Fruit fly (Drosophila melanogaster) whole organism, wandering third instar larva: Measurements from ENCODE around the gene Sodh2.

Experiments
- Abd-B ChIP-seq: fragments of >200 bp; optimal IDR thresholded peaks from 2 replicates; lab custom pipeline; 2017; ENCODE audit warnings: missing biosample characterization, missing genetic modification characterization
- CG32264 ChIP-seq: fragments of 200-800 bp; sonication (Bioruptor generic); optimal IDR thresholded peaks from 2 replicates; lab custom pipeline; 2016; ENCODE audit warnings: missing biosample characterization, missing genetic modification characterization
- CG9705 ChIP-seq: fragments of 200-800 bp; sonication (Bioruptor generic); optimal IDR thresholded peaks from 2 replicates; lab custom pipeline; 2018; ENCODE audit warnings: missing biosample characterization, mild to moderate bottlenecking, missing genetic modification characterization
- CrebA ChIP-seq: fragments of 200-800 bp; sonication (Bioruptor generic); optimal IDR thresholded peaks from 2 replicates; lab custom pipeline; 2016; ENCODE audit warnings: missing biosample characterization, mild to moderate bottlenecking, missing genetic modification characterization, borderline replicate concordance
- Dfd ChIP-seq: fragments of >200 bp; optimal IDR thresholded peaks from 2 replicates; lab custom pipeline; 2017; ENCODE audit warnings: missing biosample characterization, missing genetic modification characterization
- Dif ChIP-seq: fragments of 200-275, 200-300 bp; sonication (Bioruptor generic); optimal IDR thresholded peaks from 2 replicates; lab custom pipeline; 2018; ENCODE audit warnings: missing biosample characterization, missing genetic modification characterization; ENCODE audit not compliant: partially characterized antibody
- GATAd ChIP-seq: sonication (Bioruptor generic); optimal IDR thresholded peaks from 2 replicates; lab custom pipeline; 2016; ENCODE audit warnings: missing biosample characterization, missing genetic modification characterization
- HLH106 ChIP-seq: fragments of 200-800 bp; optimal IDR thresholded peaks from 3 replicates; lab custom pipeline; 2019; ENCODE audit warnings: missing biosample characterization, mild to moderate bottlenecking, missing genetic modification characterization, moderate library complexity
- Hnf4 ChIP-seq: fragments of 200-800 bp; sonication (Bioruptor generic); optimal IDR thresholded peaks from 2 replicates; lab custom pipeline; 2016; ENCODE audit warnings: missing biosample characterization, mild to moderate bottlenecking, missing genetic modification characterization
- Hr78 ChIP-seq: fragments of >200 bp; optimal IDR thresholded peaks from 2 replicates; lab custom pipeline; 2017; ENCODE audit warnings: missing biosample characterization, missing genetic modification characterization
- Hr83 ChIP-seq: fragments of 200-300 bp; sonication (Bioruptor generic); optimal IDR thresholded peaks from 2 replicates; lab custom pipeline; 2016; ENCODE audit warnings: missing biosample characterization, mild to moderate bottlenecking, missing genetic modification characterization, moderate library complexity; ENCODE audit not compliant: poor library complexity, severe bottlenecking
- Jra ChIP-seq: sonication (Bioruptor generic); optimal IDR thresholded peaks from 2 replicates; lab custom pipeline; 2016; ENCODE audit warnings: missing biosample characterization, missing genetic modification characterization
- Mio ChIP-seq: sonication (Bioruptor generic); optimal IDR thresholded peaks from 2 replicates; lab custom pipeline; 2016; ENCODE audit warnings: missing biosample characterization, missing genetic modification characterization
- Myc ChIP-seq: fragments of >200 bp; optimal IDR thresholded peaks from 2 replicates; lab custom pipeline; 2017
- N ChIP-seq: fragments of >200 bp; optimal IDR thresholded peaks from 2 replicates; lab custom pipeline; 2018; ENCODE audit warnings: missing biosample characterization, missing external identifiers, missing genetic modification characterization
- OdsH ChIP-seq: fragments of 200-800 bp; sonication (Bioruptor generic); optimal IDR thresholded peaks from 2 replicates; lab custom pipeline; 2016; ENCODE audit warnings: missing biosample characterization, mild to moderate bottlenecking, missing genetic modification characterization
- Rel ChIP-seq, 2 experiments: fragments of 200-800 bp; sonication (Bioruptor generic) in 1 of 2; optimal IDR thresholded peaks; 2 replicates in 1 of 2; 3 replicates in 1 of 2; lab custom pipeline; 2016 to 2019; ENCODE audit warnings: mild to moderate bottlenecking in 2 of 2, missing biosample characterization in 2 of 2, missing genetic modification characterization in 2 of 2, moderate library complexity in 1 of 2
- Sp1 ChIP-seq: fragments of 200-800 bp; sonication (Bioruptor generic); optimal IDR thresholded peaks from 3 replicates; lab custom pipeline; 2019; ENCODE audit warnings: missing biosample characterization, mild to moderate bottlenecking, missing genetic modification characterization, moderate library complexity
- Vsx2 ChIP-seq: fragments of 200-300, 225-300 bp; sonication (Bioruptor generic); optimal IDR thresholded peaks from 2 replicates; lab custom pipeline; 2018; ENCODE audit warnings: missing biosample characterization, missing genetic modification characterization; ENCODE audit not compliant: partially characterized antibody
- br ChIP-seq: fragments of 200-800 bp; sonication (Bioruptor generic); optimal IDR thresholded peaks from 2 replicates; lab custom pipeline; 2016; ENCODE audit warnings: missing biosample characterization, missing genetic modification characterization
- brk ChIP-seq: fragments of 200-800 bp; sonication (Bioruptor generic); optimal IDR thresholded peaks from 2 replicates; lab custom pipeline; 2016; ENCODE audit warnings: missing biosample characterization, mild to moderate bottlenecking, missing genetic modification characterization
- dl ChIP-seq, 2 experiments: fragments of 175-275, 200-275 bp in 1 of 2; fragments of 200-275 bp in 1 of 2; sonication (Bioruptor generic); optimal IDR thresholded peaks; lab custom pipeline; 2018; ENCODE audit warnings: mild to moderate bottlenecking in 2 of 2, missing biosample characterization in 2 of 2, missing genetic modification characterization in 2 of 2, moderate library complexity in 2 of 2; ENCODE audit not compliant: partially characterized antibody in 2 of 2, insufficient read depth in 1 of 2
- dmrt93B ChIP-seq: fragments of 200-800 bp; sonication (Bioruptor generic); optimal IDR thresholded peaks from 2 replicates; lab custom pipeline; 2018; ENCODE audit warnings: missing biosample characterization, mild to moderate bottlenecking, missing genetic modification characterization
- dsf ChIP-seq: sonication (Bioruptor generic); optimal IDR thresholded peaks from 2 replicates; lab custom pipeline; 2016; ENCODE audit warnings: missing biosample characterization, missing genetic modification characterization, borderline replicate concordance
- ey ChIP-seq: fragments of 200-800 bp; sonication (Bioruptor generic); optimal IDR thresholded peaks from 2 replicates; lab custom pipeline; 2016; ENCODE audit warnings: missing biosample characterization, missing genetic modification characterization
- foxo ChIP-seq, 2 experiments: fragments of 200-800 bp; sonication (Bioruptor generic); optimal IDR thresholded peaks; 2 replicates in 1 of 2; 3 replicates in 1 of 2; lab custom pipeline; 2016 to 2017; ENCODE audit warnings: missing biosample characterization in 2 of 2, missing genetic modification characterization in 2 of 2
- fru ChIP-seq: fragments of 200-800 bp; sonication (Bioruptor generic); optimal IDR thresholded peaks from 3 replicates; lab custom pipeline; 2016; ENCODE audit warnings: missing biosample characterization, mild to moderate bottlenecking, missing genetic modification characterization
- h ChIP-seq: fragments of 200-800 bp; sonication (Bioruptor generic); optimal IDR thresholded peaks from 3 replicates; lab custom pipeline; 2016; ENCODE audit warnings: missing biosample characterization, mild to moderate bottlenecking, missing genetic modification characterization
- jim ChIP-seq: fragments of 175-275, 200-325 bp; sonication (Bioruptor generic); optimal IDR thresholded peaks from 2 replicates; lab custom pipeline; 2016; ENCODE audit warnings: missing biosample characterization, mild to moderate bottlenecking, missing genetic modification characterization
- lola ChIP-seq: fragments of >200 bp; optimal IDR thresholded peaks from 2 replicates; lab custom pipeline; 2017; ENCODE audit warnings: missing biosample characterization, missing genetic modification characterization
- pan ChIP-seq: fragments of >200 bp; optimal IDR thresholded peaks from 2 replicates; lab custom pipeline; 2017
- psq ChIP-seq: fragments of 200-800 bp; sonication (Bioruptor generic); optimal IDR thresholded peaks from 3 replicates; lab custom pipeline; 2017; ENCODE audit warnings: missing biosample characterization, mild to moderate bottlenecking, missing genetic modification characterization, moderate library complexity
- rgr ChIP-seq: fragments of 200-800 bp; sonication (Bioruptor generic); optimal IDR thresholded peaks from 3 replicates; lab custom pipeline; 2016; ENCODE audit warnings: missing biosample characterization, mild to moderate bottlenecking, missing genetic modification characterization
- sage ChIP-seq: fragments of 200-800 bp; sonication (Bioruptor generic); optimal IDR thresholded peaks from 2 replicates; lab custom pipeline; 2016; ENCODE audit warnings: missing biosample characterization, mild to moderate bottlenecking, missing genetic modification characterization
- sv ChIP-seq: fragments of 200-800 bp; sonication (Bioruptor generic); optimal IDR thresholded peaks from 3 replicates; lab custom pipeline; 2016; ENCODE audit warnings: missing biosample characterization, missing genetic modification characterization
- tai ChIP-seq: sonication (Bioruptor generic); optimal IDR thresholded peaks from 2 replicates; lab custom pipeline; 2016; ENCODE audit warnings: missing biosample characterization, missing genetic modification characterization
- usp ChIP-seq: fragments of >200 bp; optimal IDR thresholded peaks from 2 replicates; lab custom pipeline; 2017; ENCODE audit warnings: missing biosample characterization, missing genetic modification characterization
- woc ChIP-seq: sonication (Bioruptor generic); optimal IDR thresholded peaks from 2 replicates; lab custom pipeline; 2016; ENCODE audit warnings: missing biosample characterization, mild to moderate bottlenecking, missing genetic modification characterization

Gene Sodh2

DNA sequence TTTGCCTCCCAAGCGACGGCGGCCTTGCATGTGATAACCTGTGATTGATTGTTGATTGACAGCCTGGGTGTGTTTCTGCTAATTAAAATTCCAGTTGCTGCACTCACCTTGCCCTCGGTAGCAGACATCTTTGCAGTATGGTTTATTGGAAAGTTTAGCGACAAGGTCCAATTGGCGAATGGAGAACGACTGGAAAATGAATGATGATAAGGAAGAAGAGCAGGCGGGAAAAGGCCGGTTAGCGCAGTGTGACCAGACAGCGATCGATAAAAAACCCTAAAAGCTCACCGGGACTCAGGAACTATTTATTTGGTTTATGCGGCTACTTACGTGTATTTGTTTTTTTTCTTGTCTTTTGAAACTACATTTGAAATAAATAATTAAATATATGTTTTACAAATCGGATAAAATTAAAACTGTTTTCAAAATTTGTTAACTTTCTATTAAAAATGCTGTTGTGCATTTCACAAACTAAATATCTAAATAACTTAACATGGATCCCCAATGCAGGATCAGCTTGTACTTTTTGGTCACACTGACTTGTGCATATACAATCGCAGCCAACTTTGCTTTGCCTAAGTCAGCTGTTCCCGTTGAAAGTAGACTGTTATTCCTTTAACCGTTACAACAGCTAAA is 3.9 kb upstream of the Sodh2 start, which contains the start of gene Fdh:
Gene Fdh (minus strand): TSS at position 234 of the 636 bp plus-strand sequence.
- no peak for TF ChIP-seq tai (GFP tag; lab: Kevin White, UChicago)
- TF ChIP-seq jim (GFP tag; lab: Kevin White, UChicago), result no peak
- TF ChIP-seq Sp1, result peak; percentile 68
- TF ChIP-seq dl (GFP tag; optimal IDR thresholded peaks at IDR 0.05; lab: Kevin White, UChicago; ENCODE audit: insufficient read depth in 1 of 2, partially characterized antibody in 2 of 2), result no peak
- peak; percentile 2 for TF ChIP-seq sv (GFP tag; lab: Kevin White, UChicago)
- peak; percentile 56 for TF ChIP-seq HLH106 (tag; lab: Kevin White, UChicago)
- no peak for TF ChIP-seq Dfd (GFP tag; lab: Kevin White, UChicago)
- TF ChIP-seq rgr, result peak; percentile 58
- TF ChIP-seq Myc, result no peak
- TF ChIP-seq fru (GFP tag; lab: Kevin White, UChicago), result peak; percentile 23
- TF ChIP-seq psq (GFP tag; lab: Kevin White, UChicago), result peak; percentile 57
- peak; percentile 72 for TF ChIP-seq h
- TF ChIP-seq Mio (GFP tag; lab: Kevin White, UChicago), result no peak
- TF ChIP-seq sage (GFP tag; lab: Kevin White, UChicago), result no peak
- no peak for TF ChIP-seq Dif (GFP tag; lab: Kevin White, UChicago)
- TF ChIP-seq Hr78 (GFP tag; lab: Kevin White, UChicago), result no peak
- TF ChIP-seq lola (GFP tag; lab: Kevin White, UChicago), result no peak
- TF ChIP-seq br (GFP tag; lab: Kevin White, UChicago), result peak; percentile 50
- no peak for TF ChIP-seq Rel (GFP tag; optimal IDR thresholded peaks at IDR 0.05; lab: Kevin White, UChicago)
- TF ChIP-seq Rel (tag; optimal IDR thresholded peaks at IDR 0.05; lab: Kevin White, UChicago), result peak; percentile 42
- peak; percentile 15 for TF ChIP-seq dmrt93B (GFP tag; lab: Kevin White, UChicago)
- no peak for TF ChIP-seq usp (GFP tag; lab: Kevin White, UChicago)
- no peak for TF ChIP-seq CrebA
- peak; percentile 15 for TF ChIP-seq Hr83
- no peak for TF ChIP-seq CG32264
- TF ChIP-seq CG9705 (GFP tag; lab: Kevin White, UChicago), result peak; percentile 53
- peak; percentile 61 for TF ChIP-seq OdsH (GFP tag; lab: Kevin White, UChicago)
- TF ChIP-seq Jra, result peak; percentile 13
- no peak for TF ChIP-seq Abd-B (GFP tag; lab: Kevin White, UChicago)
- TF ChIP-seq woc (GFP tag; lab: Kevin White, UChicago), result peak; percentile 62
- TF ChIP-seq ey (GFP tag; lab: Kevin White, UChicago), result peak; percentile 36
- TF ChIP-seq Hnf4 (GFP tag; lab: Kevin White, UChicago), result peak; percentile 67
- no peak for TF ChIP-seq brk (GFP tag; lab: Kevin White, UChicago)
- TF ChIP-seq GATAd, result no peak
- peak in 1 of 2 experiments; percentile 76 for TF ChIP-seq foxo (GFP tag; optimal IDR thresholded peaks at IDR 0.05; lab: Kevin White, UChicago)
- TF ChIP-seq dsf (GFP tag; lab: Kevin White, UChicago), result no peak
- peak; percentile 80 for TF ChIP-seq Vsx2 (GFP tag; lab: Kevin White, UChicago)
- TF ChIP-seq N (GFP tag; lab: Kevin White, UChicago), result no peak
- no peak for TF ChIP-seq pan

DNA sequence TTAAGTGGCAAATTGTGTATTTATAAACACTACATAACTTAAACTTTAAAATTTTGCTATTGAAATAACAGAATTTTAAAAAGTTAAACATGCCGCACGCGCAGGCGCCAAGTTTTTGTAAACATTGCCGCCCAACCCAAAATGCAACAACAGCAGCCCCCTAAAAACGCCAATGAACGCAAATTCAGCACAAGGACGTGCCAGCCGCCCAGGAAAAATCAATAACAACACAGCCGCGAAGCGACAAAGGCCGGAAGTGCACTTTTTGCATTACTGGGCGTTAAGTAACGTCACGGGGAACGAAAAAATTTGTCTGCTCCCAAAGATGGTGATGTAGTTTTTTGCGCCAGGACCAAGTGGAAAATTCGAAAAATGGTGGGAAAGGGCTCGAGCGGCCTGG is 3.4 kb upstream of the Sodh2 start, which contains the start of gene CG4596:
Gene CG4596 (plus strand): TSS at position 219 of the 400 bp plus-strand sequence.
- TF ChIP-seq Hnf4 (GFP tag; lab: Kevin White, UChicago) (no peak), dsf (GFP tag; lab: Kevin White, UChicago) (no peak), brk (GFP tag; lab: Kevin White, UChicago) (no peak), fru (GFP tag; lab: Kevin White, UChicago) (no peak), dl (GFP tag; optimal IDR thresholded peaks at IDR 0.05; lab: Kevin White, UChicago; ENCODE audit: insufficient read depth in 1 of 2, partially characterized antibody in 2 of 2) (no peak), Myc (no peak), br (GFP tag; lab: Kevin White, UChicago) (no peak), lola (GFP tag; lab: Kevin White, UChicago) (no peak), Sp1 (no peak), GATAd (no peak), CG9705 (GFP tag; lab: Kevin White, UChicago) (no peak), OdsH (GFP tag; lab: Kevin White, UChicago) (no peak), h (no peak), dmrt93B (GFP tag; lab: Kevin White, UChicago) (no peak), sage (GFP tag; lab: Kevin White, UChicago) (no peak), Dif (GFP tag; lab: Kevin White, UChicago) (no peak), woc (GFP tag; lab: Kevin White, UChicago) (no peak), foxo (GFP tag; optimal IDR thresholded peaks at IDR 0.05; lab: Kevin White, UChicago) (no peak), psq (GFP tag; lab: Kevin White, UChicago) (no peak)
- TF ChIP-seq, all 38 proteins: peak for 0
